Worm (Caenorhabditis elegans): ENCODE results near the gene Y38E10A.28.
"Not testable (repeated sequence)": the region's sequence is repeated elsewhere in the genome, so short reads cannot be mapped to it uniquely, and the experiment has no call there.

The Y38E10A.28 gene

DNA sequence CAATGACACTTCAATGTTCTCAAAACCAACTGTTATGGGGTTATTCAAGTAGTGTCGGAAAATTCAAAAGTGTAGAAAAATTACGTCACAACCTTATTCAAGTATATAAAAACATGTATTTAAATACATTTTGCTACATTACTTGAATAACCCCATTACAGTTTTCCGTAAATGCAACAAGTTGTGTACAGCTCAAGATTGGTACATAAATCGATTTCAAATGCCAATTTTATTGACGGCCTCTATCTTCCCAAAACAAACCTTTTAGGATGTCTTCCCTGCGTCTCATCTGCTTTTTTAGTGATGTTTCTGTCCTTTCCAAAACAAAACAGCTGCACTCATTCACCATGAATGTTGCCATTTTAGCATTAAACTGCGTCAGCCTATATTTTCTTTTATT is at the start of gene Y38E10A.28:
TSS of gene Y38E10A.28 (plus strand) at position 301 of the 400 bp plus-strand sequence.
- TF ChIP-seq unc-62 (GFP tag; optimal IDR thresholded peaks at IDR 0.05) = no peak

DNA sequence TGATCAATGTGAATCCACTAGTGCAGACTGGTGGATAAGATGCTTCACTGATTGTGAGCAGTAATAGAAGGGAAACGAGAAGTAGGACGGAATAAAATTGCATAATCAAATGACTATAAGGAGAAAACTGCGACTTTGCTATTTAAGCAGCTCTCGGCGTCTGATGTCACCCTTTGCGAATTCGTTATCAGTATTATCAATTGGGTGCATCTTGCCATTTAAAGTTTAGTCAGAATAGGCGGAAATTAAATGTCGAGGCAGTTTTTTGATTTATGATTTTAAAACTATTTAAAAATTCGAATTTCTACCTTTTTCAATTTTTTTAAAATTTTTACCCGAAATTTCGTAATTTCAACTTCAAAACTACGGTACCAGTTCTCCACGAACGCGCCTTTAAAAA is 48.5 kb upstream of the Y38E10A.28 start, which contains the start of gene clec-4:
TSS of gene clec-4 (minus strand) at position 162 of the 400 bp plus-strand sequence.
- TF ChIP-seq unc-62 (GFP tag; optimal IDR thresholded peaks at IDR 0.05) = no peak

DNA sequence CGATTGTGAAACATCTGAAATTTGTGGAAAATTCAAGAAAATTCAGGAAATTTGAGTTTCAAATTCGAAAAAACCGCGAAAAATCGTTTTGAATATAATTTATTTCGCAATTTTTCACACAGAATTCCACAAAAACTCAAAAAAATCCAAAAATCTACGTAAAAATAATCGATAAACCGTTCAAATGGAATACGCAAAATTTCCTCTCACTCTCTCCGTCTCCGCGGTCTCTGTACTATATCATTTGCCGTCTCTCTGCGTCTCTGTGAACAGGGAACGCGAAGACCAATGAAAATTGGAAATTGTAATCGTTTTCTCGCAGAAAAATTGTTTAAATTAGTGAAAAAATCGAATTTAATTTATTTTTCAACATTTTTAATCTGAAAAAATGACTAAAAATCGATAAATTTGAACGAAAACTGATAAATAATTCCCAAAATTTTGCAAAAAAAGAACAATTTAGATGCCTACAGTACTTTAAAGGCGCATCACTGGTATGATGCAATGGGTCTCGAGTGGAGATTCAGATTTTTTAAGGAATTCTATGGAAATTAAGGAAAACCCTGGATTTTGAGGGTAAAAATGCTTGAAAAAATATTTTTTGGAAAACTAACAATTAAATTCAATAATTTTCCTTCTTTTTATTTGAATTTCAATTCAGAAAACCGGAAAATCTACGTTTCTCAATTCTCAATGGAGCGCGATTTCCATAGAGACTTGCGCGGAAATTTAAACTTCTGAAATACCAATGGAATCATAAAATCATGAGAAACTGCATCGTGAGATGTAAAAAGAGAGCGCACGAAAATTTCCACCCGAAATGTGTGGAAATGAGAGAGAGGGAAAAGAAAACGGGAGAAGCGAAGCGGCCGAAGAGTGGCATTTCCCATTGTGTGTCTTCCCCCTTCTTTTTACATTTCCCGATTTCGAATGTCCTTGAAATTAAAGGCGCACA is 25.5 kb upstream of the Y38E10A.28 start, which contains the start of the genes ceh-100 and lips-15:
TSS of gene ceh-100 (minus strand) at position 14 of the 955 bp plus-strand sequence.
TSS of gene lips-15 (plus strand) at position 720 of the 955 bp plus-strand sequence.
- TF ChIP-seq unc-62 (GFP tag; optimal IDR thresholded peaks at IDR 0.05) = no peak

DNA sequence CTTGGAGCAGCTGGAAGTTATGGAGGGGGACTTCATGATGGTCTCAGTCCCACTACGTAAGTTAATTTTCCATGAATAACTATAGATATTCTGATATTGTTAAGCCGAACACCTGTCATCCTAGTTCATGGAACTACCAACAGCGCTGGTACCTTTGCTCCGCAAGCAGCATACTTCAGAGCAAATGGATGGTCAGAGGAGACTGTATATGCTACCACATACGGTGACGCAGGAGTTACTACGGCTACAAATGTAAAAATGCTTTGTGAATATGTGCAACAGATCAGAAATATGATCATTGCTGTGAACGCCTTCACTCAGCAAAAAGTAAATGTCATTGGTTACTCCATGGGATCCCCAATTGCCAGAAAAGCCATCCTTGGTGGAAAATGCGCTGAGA is 23.4 kb upstream of the Y38E10A.28 start:
- no peak for TF ChIP-seq unc-62 (GFP tag; optimal IDR thresholded peaks at IDR 0.05)

DNA sequence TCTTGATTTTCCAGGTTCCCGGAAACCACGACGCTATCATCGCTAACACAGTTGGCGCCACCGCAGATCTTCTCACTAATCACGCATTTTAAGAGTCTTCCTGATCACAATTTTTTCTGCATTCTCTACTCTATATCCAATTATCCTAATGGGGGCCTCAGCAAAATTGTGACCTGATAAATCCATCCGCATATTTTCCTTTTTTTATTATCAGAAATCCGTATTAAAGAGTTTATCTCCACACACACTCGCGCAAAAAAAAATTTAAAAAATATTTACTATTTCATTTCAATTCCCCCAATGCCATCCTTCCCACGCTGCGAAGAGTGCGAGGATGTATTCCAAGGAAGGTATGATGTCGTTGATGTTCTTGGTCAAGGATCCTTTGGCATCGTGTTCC is 22.6 kb upstream of the Y38E10A.28 start, which contains the start of gene Y38E10A.8:
TSS of gene Y38E10A.8 (plus strand) at position 301 of the 400 bp plus-strand sequence.
- no peak for TF ChIP-seq unc-62 (GFP tag; optimal IDR thresholded peaks at IDR 0.05)

DNA sequence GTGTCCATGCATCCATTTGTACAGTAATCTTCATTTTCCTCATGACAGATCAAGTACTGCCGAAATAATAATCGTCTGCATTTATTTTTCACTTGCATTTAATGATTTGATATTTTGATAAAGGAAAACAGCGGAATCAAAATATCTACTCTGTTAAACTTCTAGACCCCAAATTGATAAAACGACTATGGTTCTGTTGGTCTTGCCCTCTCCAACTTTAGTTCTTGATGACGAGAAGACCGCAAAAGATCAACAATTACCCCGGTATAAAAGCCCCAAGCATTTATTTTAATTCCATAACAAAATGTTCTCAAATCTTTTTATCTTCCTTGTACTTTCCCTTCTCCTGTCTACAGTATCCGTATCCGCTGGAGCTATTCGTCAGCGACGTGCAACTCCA is 20.8 kb upstream of the Y38E10A.28 start, which contains the start of gene Y38E10A.9:
TSS of gene Y38E10A.9 (plus strand) at position 301 of the 400 bp plus-strand sequence.
- no peak for TF ChIP-seq unc-62 (GFP tag; optimal IDR thresholded peaks at IDR 0.05)

DNA sequence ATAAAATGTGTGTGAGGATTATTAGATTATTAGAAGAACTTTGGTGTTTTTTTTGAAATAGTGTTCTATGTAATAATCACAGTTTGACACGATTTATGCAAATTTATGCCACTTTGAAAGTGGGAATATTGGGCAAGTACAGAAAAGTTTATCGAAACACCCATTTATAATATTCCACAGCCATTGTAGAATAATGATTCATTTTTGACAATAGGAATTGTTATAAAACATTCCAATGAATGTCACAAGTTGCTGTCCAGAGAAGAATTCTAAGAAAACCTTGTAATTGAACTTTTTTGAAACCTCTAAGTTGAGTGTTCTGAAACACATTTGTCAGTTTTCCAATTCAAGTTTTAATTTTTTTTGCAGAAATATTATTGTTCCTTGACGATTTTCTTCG is 17.3 kb upstream of the Y38E10A.28 start, which contains the start of gene nspe-4:
TSS of gene nspe-4 (plus strand) at position 301 of the 400 bp plus-strand sequence.
- TF ChIP-seq unc-62 (GFP tag; optimal IDR thresholded peaks at IDR 0.05) = no peak

DNA sequence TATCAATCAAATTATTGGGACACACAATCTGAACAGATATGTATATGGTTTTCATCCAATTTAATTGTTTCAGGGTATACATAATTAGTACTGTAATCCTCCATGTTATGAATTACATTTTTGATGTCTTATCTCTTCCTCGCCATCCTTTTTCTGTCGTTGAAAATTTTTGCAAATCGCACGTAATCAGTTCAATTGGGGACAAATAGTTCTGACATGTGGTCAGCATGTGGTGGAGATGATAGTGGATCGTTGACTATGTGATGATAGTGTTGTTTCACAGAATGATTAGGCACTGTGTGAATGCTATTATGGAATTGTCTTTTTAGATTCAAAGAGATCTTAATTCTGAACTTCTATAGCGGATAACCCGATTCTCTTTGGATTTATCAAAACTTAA is 14.1 kb upstream of the Y38E10A.28 start:
- TF ChIP-seq unc-62 (GFP tag; optimal IDR thresholded peaks at IDR 0.05) = no peak

DNA sequence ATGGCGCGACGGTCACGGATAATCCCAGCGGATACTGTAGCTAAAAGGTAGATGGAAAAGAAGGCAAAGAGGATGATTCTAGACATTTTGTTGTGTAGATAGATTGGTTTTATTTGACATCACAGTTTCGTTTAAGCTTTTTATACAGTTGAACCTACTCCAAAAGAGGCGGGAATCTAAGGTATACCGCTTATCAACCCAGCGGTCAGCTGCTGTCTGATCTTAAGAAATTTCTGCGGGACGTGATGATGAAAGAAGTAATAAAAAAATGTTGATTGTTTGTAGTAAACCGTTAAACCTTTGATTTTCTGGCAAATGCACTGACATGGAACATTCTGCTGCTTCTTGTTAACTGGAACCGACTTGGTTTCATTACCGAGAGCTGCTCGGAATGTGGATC is 13.4 kb upstream of the Y38E10A.28 start, which contains the start of gene nspe-6:
TSS of gene nspe-6 (minus strand) at position 101 of the 400 bp plus-strand sequence.
- no peak for TF ChIP-seq unc-62 (GFP tag; optimal IDR thresholded peaks at IDR 0.05)

DNA sequence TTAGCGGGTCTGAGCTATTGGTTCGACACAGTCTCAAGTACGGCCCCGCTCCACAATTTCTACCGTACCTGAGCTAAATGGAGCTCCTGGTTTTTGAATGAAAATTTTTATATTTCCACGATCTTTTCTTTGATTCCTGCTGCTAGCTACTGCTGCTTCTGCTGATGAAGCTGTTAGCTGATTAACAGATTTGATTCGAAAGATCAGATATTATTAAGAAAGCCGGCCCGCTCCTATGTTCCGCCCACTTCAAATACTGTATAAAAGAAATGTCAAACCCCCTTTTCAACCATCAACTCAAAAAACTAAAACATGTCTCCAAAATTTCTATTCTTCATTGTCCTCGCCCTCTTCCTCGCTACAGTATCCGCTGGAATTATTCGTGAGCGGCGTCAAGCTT is 11.9 kb upstream of the Y38E10A.28 start, which contains the start of gene nspe-3:
TSS of gene nspe-3 (plus strand) at position 301 of the 400 bp plus-strand sequence.
- no peak for TF ChIP-seq unc-62 (GFP tag; optimal IDR thresholded peaks at IDR 0.05)

DNA sequence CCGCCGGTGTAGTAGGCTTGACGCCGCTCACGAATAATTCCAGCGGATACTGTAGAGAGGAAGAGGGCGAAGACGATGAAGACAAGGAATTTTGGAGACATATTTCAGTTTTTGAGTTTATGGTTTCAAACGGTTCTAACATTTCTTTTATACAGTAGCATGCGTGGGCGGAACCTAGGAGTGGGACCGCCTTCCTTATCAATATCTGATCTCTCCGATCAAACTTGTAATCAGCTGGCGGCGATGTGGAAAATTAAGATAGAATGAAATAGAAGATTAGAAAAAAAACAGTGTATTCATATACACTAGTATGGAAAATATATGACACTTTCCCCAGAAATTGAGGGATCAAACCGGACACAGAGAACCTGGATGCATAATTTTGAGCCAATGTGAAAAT is 10.2 kb upstream of the Y38E10A.28 start, which contains the start of gene nspe-2:
TSS of gene nspe-2 (minus strand) at position 101 of the 400 bp plus-strand sequence.
- TF ChIP-seq unc-62 (GFP tag; optimal IDR thresholded peaks at IDR 0.05) = no peak

DNA sequence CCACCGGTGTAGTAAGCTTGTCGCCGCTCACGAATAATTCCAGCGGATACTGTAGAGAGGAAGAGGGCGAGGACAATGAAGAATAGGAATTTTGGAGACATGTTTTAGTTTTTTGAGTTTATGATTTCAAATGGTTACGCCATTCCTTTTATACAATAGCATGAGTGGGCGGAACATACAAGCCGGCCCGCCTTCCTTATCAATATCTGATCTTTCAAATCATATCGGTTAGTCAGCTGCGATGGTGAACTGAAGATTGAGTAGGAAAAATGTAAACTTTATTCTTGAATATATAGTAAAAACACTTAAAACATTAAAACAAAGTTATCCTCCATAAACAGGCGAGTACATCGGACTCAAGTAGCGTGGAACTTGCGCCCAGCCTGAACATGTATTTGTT is 8.7 kb upstream of the Y38E10A.28 start, which contains the start of gene nspe-1:
TSS of gene nspe-1 (minus strand) at position 101 of the 400 bp plus-strand sequence.
- no peak for TF ChIP-seq unc-62 (GFP tag; optimal IDR thresholded peaks at IDR 0.05)

DNA sequence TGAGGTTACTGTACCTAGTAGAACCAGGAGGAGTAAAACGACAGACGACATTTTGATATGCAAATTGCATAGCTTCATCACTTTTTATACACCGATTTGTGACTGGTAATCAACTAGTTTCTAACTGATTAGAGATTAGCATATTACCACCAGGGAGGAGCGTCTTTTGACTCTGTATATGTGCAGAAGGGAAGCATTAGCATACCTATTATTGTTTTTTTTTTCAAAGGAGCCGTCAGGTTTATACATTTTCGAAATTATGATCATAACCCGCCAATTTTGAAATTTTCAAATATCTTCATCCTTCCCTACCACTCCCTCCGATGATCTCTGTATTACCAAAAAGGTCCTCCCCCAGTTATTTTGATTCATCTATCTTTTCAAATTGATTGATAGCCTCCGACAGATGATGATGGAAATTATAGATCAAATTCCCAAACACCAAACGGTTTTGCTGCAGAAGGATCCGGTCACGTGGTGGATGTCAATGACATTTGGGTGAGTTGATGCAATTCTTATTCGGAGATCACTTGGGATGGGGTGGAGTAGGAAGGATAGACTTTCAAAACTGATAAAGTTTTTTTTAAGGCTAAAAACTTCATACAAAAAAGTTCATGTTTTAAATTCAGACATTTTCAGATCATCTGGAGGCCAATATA is 7.5 kb upstream of the Y38E10A.28 start, which contains the start of gene nspe-8:
TSS of gene nspe-8 (minus strand) at position 51 of the 659 bp plus-strand sequence.
- no peak for TF ChIP-seq unc-62 (GFP tag; optimal IDR thresholded peaks at IDR 0.05)

DNA sequence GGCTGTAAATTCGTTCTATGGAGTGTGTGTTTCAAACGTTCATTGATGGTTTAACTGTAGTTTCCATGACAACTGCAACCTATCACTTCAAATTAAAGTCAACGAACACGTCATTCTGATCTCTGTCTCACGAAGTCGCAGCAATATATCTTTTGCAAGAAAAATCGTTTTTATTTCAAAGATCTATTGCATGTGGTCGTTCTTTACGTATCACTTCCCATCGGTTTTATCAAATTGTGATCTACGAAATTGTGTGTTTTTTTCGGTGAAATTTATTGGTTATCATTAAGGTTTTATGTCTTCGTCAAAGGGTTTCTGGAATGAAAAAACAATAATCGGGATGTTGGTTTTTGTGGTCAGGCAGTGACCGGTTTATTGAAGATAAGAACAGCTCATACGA is 6.6 kb upstream of the Y38E10A.28 start:
- TF ChIP-seq unc-62 (GFP tag; optimal IDR thresholded peaks at IDR 0.05) = no peak

DNA sequence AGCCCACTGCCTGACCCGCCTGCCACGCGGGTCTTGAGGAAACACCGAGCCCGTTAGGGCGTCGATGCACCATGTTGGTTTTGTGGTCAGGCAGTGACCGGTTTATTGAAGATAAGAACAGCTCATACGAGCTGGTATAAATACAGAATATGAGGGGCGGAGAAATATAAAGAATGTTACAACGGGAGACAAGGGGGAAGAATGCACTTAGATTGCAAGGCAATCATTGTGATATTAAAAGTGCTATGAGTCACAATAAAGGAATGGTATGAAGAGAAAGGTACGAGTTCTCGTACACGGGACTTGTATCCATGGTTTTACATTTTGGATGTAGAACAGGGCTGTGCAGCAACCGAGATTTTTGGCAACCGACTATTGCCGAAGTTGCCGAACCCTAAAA is 5.1 kb upstream of the Y38E10A.28 start, which contains the start of gene Y38E10A.14:
TSS of gene Y38E10A.14 (minus strand) at position 101 of the 400 bp plus-strand sequence.
- TF ChIP-seq unc-62 (GFP tag; optimal IDR thresholded peaks at IDR 0.05) = not testable (repeated sequence)

All from whole organism, dauer.